Worm (Caenorhabditis elegans): ENCODE results near the gene C34E11.2.

Gene C34E11.2

ce11 chrX:11821159-11821720, 6.7 kb upstream of the C34E11.2 start:
- TF ChIP-seq cnd-1 (tag; optimal IDR thresholded peaks at IDR 0.05) (no peak), hlh-1 (tag; optimal IDR thresholded peaks at IDR 0.05) (peak; percentile 31), unc-120 (tag; optimal IDR thresholded peaks at IDR 0.05; ENCODE audit: poor library complexity, severe bottlenecking) (peak; percentile 69), snpc-4 (tag; optimal IDR thresholded peaks at IDR 0.05) (no peak)

- TF ChIP-seq unc-62 (GFP tag; optimal IDR thresholded peaks at IDR 0.05) (peak; percentile 49), lsy-2 (tag; optimal IDR thresholded peaks at IDR 0.05) (no peak), unc-120 (tag; optimal IDR thresholded peaks at IDR 0.05; ENCODE audit: poor library complexity, severe bottlenecking) (peak; percentile 19), hlh-1 (tag; optimal IDR thresholded peaks at IDR 0.05) (peak; percentile 9), flh-1 (GFP tag; optimal IDR thresholded peaks at IDR 0.05) (no peak), ham-2 (GFP tag; optimal IDR thresholded peaks at IDR 0.05) (no peak)
These were observed 4.2 kb upstream of the C34E11.2 start for ce11 chrX:11818711-11819110.

- TF ChIP-seq ztf-11 (tag; optimal IDR thresholded peaks at IDR 0.05) = no peak
- no peak for TF ChIP-seq nhr-76 (tag; optimal IDR thresholded peaks at IDR 0.05)
- TF ChIP-seq hlh-1 (tag; optimal IDR thresholded peaks at IDR 0.05) = no peak
- TF ChIP-seq ham-2 (GFP tag; optimal IDR thresholded peaks at IDR 0.05) = no peak
- TF ChIP-seq drap-1 (GFP tag; optimal IDR thresholded peaks at IDR 0.05) = no peak
- no peak for TF ChIP-seq nhr-28 (tag; optimal IDR thresholded peaks at IDR 0.05)
- no peak for TF ChIP-seq mep-1 (tag; optimal IDR thresholded peaks at IDR 0.05)
- TF ChIP-seq ces-1 (GFP tag; optimal IDR thresholded peaks at IDR 0.05) = no peak
- no peak for TF ChIP-seq lsy-2 (tag; optimal IDR thresholded peaks at IDR 0.05)
- no peak for TF ChIP-seq zip-8 (tag; optimal IDR thresholded peaks at IDR 0.05)
- TF ChIP-seq nhr-12 (tag; optimal IDR thresholded peaks at IDR 0.05) = no peak
- no peak for TF ChIP-seq nhr-237 (tag; optimal IDR thresholded peaks at IDR 0.05)
These were observed 2.3 kb upstream of the C34E11.2 start for ce11 chrX:11816825-11817224.

DNA sequence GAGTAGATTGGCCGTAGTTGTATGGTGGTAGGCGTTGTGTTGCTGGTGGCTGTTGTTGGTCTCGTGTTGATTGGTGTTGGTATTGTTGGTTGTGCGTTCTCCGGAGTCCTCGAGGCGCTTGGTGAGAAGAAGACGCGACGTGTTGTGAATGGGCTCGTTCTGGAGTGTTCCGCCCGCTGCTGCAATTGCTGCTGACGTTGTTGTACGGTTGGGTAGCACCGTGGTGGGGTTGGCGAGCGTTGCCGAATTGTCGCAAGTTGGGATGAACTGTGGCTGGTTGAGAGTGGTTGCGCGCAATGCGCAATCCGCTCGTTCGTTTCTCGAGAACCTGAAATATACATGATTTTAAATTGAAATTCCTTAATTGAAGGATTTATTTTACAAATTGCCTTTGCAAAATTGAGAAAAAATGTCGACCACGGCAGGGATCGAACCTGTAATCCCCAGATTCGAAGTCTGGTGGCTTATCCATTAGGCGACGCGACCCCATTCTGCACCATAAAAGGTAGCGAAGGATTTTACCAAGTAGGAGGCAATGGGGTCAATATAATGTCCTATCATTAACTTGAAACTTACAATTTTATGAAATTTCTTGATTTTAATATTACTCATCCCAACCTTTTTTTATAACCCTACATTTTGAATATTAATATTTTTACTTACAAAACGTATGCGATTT, 8.2 kb downstream of the C34E11.2 start:
- TF ChIP-seq mls-2 (tag; optimal IDR thresholded peaks at IDR 0.05) (no peak), mab-5 (tag; optimal IDR thresholded peaks at IDR 0.05) (no peak), sptf-1 (tag; optimal IDR thresholded peaks at IDR 0.05) (no peak), tbx-8 (GFP tag; optimal IDR thresholded peaks at IDR 0.05) (no peak), lsy-2 (tag; optimal IDR thresholded peaks at IDR 0.05) (no peak), ceh-39 (tag; optimal IDR thresholded peaks at IDR 0.05) (no peak), nhr-12 (tag; optimal IDR thresholded peaks at IDR 0.05) (no peak), unc-62 (GFP tag; optimal IDR thresholded peaks at IDR 0.05) (no peak), mep-1 (tag; optimal IDR thresholded peaks at IDR 0.05) (no peak), nhr-2 (tag; optimal IDR thresholded peaks at IDR 0.05) (no peak), blmp-1 (tag; optimal IDR thresholded peaks at IDR 0.05) (no peak), unc-120 (tag; optimal IDR thresholded peaks at IDR 0.05; ENCODE audit: poor library complexity, severe bottlenecking) (no peak), drap-1 (GFP tag; optimal IDR thresholded peaks at IDR 0.05) (no peak), pha-4 (tag; optimal IDR thresholded peaks at IDR 0.05) (no peak), M03D4.4 (tag; optimal IDR thresholded peaks at IDR 0.05) (no peak), snpc-4 (tag; optimal IDR thresholded peaks at IDR 0.05) (no peak), bed-3 (GFP tag; optimal IDR thresholded peaks at IDR 0.05) (no peak), ztf-11 (tag; optimal IDR thresholded peaks at IDR 0.05) (no peak)

DNA sequence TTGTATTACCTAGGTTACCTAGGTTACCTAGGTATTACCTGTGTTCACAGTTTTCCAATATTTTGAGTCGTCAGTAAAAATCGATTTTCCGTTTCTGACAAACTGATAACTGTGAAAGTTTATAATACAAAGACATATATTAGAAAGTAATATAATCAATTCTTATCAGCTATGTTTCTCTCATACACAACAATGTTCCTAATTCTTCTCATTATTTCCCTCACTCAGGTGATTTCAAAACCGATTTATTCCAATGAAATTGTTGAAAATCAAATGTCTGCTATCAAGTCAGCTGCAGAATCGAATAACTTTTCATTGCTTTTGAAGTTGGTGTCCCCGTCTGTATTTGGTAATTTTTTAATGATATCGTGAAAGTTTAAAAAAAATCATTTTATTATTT, 10.5 kb downstream of the C34E11.2 start, which contains the start of gene C34E11.4:
Gene C34E11.4, plus strand, starts transcription at position 154 of the 400 bp plus-strand sequence.
- no peak for TF ChIP-seq mep-1 (tag; optimal IDR thresholded peaks at IDR 0.05)
- no peak for TF ChIP-seq elt-3 (tag; optimal IDR thresholded peaks at IDR 0.05)
- no peak for TF ChIP-seq nhr-237 (tag; optimal IDR thresholded peaks at IDR 0.05)
- no peak for TF ChIP-seq ceh-83 (GFP tag; optimal IDR thresholded peaks at IDR 0.05)
- no peak for TF ChIP-seq snpc-4 (tag; optimal IDR thresholded peaks at IDR 0.05)
- TF ChIP-seq ceh-39 (tag; optimal IDR thresholded peaks at IDR 0.05) = no peak
- TF ChIP-seq flh-1 (GFP tag; optimal IDR thresholded peaks at IDR 0.05) = no peak
- no peak for TF ChIP-seq ham-2 (GFP tag; optimal IDR thresholded peaks at IDR 0.05)
- TF ChIP-seq lin-32 (GFP tag; optimal IDR thresholded peaks at IDR 0.05) = no peak
- TF ChIP-seq pha-4 (tag; optimal IDR thresholded peaks at IDR 0.05) = no peak
- TF ChIP-seq tbx-8 (GFP tag; optimal IDR thresholded peaks at IDR 0.05) = no peak
- TF ChIP-seq nhr-2 (tag; optimal IDR thresholded peaks at IDR 0.05) = no peak
- TF ChIP-seq ceh-43 (GFP tag; optimal IDR thresholded peaks at IDR 0.05) = no peak
- TF ChIP-seq lsy-2 (tag; optimal IDR thresholded peaks at IDR 0.05) = no peak
